Worm (Caenorhabditis elegans) whole organism, L1 larva: ENCODE measurements around the gene C47E12.11.

Experiments used
- Y116A8C.19 ChIP-seq: sonication (generic microtip); optimal IDR thresholded peaks from 2 replicates; lab custom pipeline; 2016; ENCODE audit warnings: missing compliant biosample characterization, missing genetic modification characterization, borderline replicate concordance
- aha-1 ChIP-seq: fragments of 150-350 bp; optimal IDR thresholded peaks from 2 replicates; lab custom pipeline; 2014; ENCODE audit warnings: missing biosample characterization, missing genetic modification characterization
- aly-2 ChIP-seq: fragments of 150-350 bp; optimal IDR thresholded peaks from 2 replicates; lab custom pipeline; 2014; ENCODE audit warnings: missing biosample characterization, missing genetic modification characterization
- ceh-63 ChIP-seq: fragments of 200-800 bp; sonication (Bioruptor generic); optimal IDR thresholded peaks from 2 replicates; lab custom pipeline; 2018; ENCODE audit warnings: mild to moderate bottlenecking, missing genetic modification characterization, missing compliant biosample characterization
- ceh-82 ChIP-seq, 3 experiments: fragments of 150-350 bp in 1 of 3; sonication (generic microtip) in 2 of 3; optimal IDR thresholded peaks; 2 replicates each; lab custom pipeline; 2014 to 2017; ENCODE audit warnings: missing biosample characterization in 3 of 3, missing genetic modification characterization in 3 of 3
- ceh-90 ChIP-seq: sonication (generic microtip); optimal IDR thresholded peaks from 2 replicates; lab custom pipeline; 2016; ENCODE audit warnings: missing genetic modification characterization, missing compliant biosample characterization
- dsc-1 ChIP-seq: sonication (generic microtip); optimal IDR thresholded peaks from 2 replicates; lab custom pipeline; 2016; ENCODE audit warnings: mild to moderate bottlenecking, missing genetic modification characterization, missing compliant biosample characterization
- efl-1 ChIP-seq, 4 experiments: fragments of 150-350 bp; optimal IDR thresholded peaks in 3 of 4; peaks in 1 of 4; 1 replicate in 1 of 4; 2 replicates in 3 of 4; lab custom pipeline; 2014; ENCODE audit warnings: missing biosample characterization in 2 of 4, missing genetic modification characterization in 2 of 4, missing genetic modification reagents in 2 of 4
- efl-3 ChIP-seq: fragments of 200-800 bp; sonication (Bioruptor generic); optimal IDR thresholded peaks from 2 replicates; lab custom pipeline; 2018; ENCODE audit warnings: mild to moderate bottlenecking, missing genetic modification characterization, missing compliant biosample characterization
- fkh-10 ChIP-seq: sonication (generic microtip); optimal IDR thresholded peaks from 2 replicates; lab custom pipeline; 2017; ENCODE audit warnings: missing biosample characterization, missing genetic modification reagents, missing genetic modification characterization
- fos-1 ChIP-seq: fragments of 150-350 bp; optimal IDR thresholded peaks from 2 replicates; lab custom pipeline; 2014; ENCODE audit warnings: missing biosample characterization, missing genetic modification characterization
- hpl-2 ChIP-seq: fragments of 150-350 bp; optimal IDR thresholded peaks from 2 replicates; lab custom pipeline; 2014; ENCODE audit warnings: missing biosample characterization, missing genetic modification reagents, missing genetic modification characterization
- irx-1 ChIP-seq: sonication (generic microtip); optimal IDR thresholded peaks from 2 replicates; lab custom pipeline; 2016; ENCODE audit warnings: missing genetic modification characterization, missing compliant biosample characterization
- jun-1 ChIP-seq: fragments of 150-350 bp; optimal IDR thresholded peaks from 2 replicates; lab custom pipeline; 2014; ENCODE audit warnings: missing biosample characterization, missing genetic modification reagents, missing genetic modification characterization
- lin-14 ChIP-seq: fragments of 200-800 bp; sonication (Bioruptor generic); optimal IDR thresholded peaks from 2 replicates; lab custom pipeline; 2018; ENCODE audit warnings: mild to moderate bottlenecking, missing genetic modification characterization, moderate library complexity, missing compliant biosample characterization
- lin-35 ChIP-seq, 2 experiments: fragments of 150-350 bp; optimal IDR thresholded peaks; 2 replicates each; lab custom pipeline; 2014; ENCODE audit warnings: missing biosample characterization in 2 of 2, missing genetic modification characterization in 2 of 2, missing genetic modification reagents in 2 of 2
- lin-39 ChIP-seq: fragments of 150-350 bp; optimal IDR thresholded peaks from 2 replicates; lab custom pipeline; 2014; ENCODE audit warnings: missing biosample characterization, missing genetic modification reagents, missing genetic modification characterization
- lsy-2 ChIP-seq, 2 experiments: fragments of 150-350 bp; optimal IDR thresholded peaks; 2 replicates each; lab custom pipeline; 2014; ENCODE audit warnings: missing biosample characterization in 2 of 2, missing genetic modification characterization in 2 of 2
- mab-9 ChIP-seq: fragments of 200-800 bp; sonication (Bioruptor generic); IDR thresholded peaks from 2 replicates; pipeline ENCODE4 v1.3.6; 2022; ENCODE audit warnings: missing genetic modification reagents, missing genetic modification characterization, missing compliant biosample characterization
- mdl-1 ChIP-seq, 2 experiments: fragments of 150-350 bp; optimal IDR thresholded peaks; 2 replicates each; lab custom pipeline; 2014 to 2017; ENCODE audit warnings: missing biosample characterization in 2 of 2, missing genetic modification characterization in 2 of 2, inconsistent platforms in 1 of 2
- nhr-12 ChIP-seq: sonication (generic microtip); optimal IDR thresholded peaks from 2 replicates; lab custom pipeline; 2017; ENCODE audit warnings: missing biosample characterization, missing genetic modification characterization
- nhr-19 ChIP-seq: fragments of 200-800 bp; sonication (Bioruptor generic); conservative IDR thresholded peaks from 2 replicates; pipeline ENCODE4 v1.3.6; 2022; ENCODE audit warnings: missing genetic modification characterization, missing compliant biosample characterization
- nhr-20 ChIP-seq: sonication (generic microtip); optimal IDR thresholded peaks from 2 replicates; lab custom pipeline; 2016; ENCODE audit warnings: mild to moderate bottlenecking, missing genetic modification characterization, missing compliant biosample characterization
- nhr-28 ChIP-seq: fragments of 150-350 bp; optimal IDR thresholded peaks from 2 replicates; lab custom pipeline; 2014; ENCODE audit warnings: missing biosample characterization, missing genetic modification characterization
- nhr-47 ChIP-seq: sonication (generic microtip); optimal IDR thresholded peaks from 2 replicates; lab custom pipeline; 2016; ENCODE audit warnings: mild to moderate bottlenecking, missing genetic modification characterization, moderate library complexity, missing compliant biosample characterization
- nhr-71 ChIP-seq: sonication (generic microtip); optimal IDR thresholded peaks from 2 replicates; lab custom pipeline; 2016; ENCODE audit warnings: mild to moderate bottlenecking, missing genetic modification characterization, moderate library complexity, missing compliant biosample characterization
- nhr-85 ChIP-seq: sonication (generic microtip); peaks from one replicate; lab custom pipeline; 2016; ENCODE audit warnings: missing genetic modification characterization, inconsistent platforms, missing compliant biosample characterization
- nhr-90 ChIP-seq: sonication (generic microtip); optimal IDR thresholded peaks from 2 replicates; lab custom pipeline; 2016; ENCODE audit warnings: mild to moderate bottlenecking, missing genetic modification characterization, missing compliant biosample characterization; ENCODE audit not compliant: poor library complexity
- pqm-1 ChIP-seq: sonication (generic microtip); optimal IDR thresholded peaks from 3 replicates; lab custom pipeline; 2017; ENCODE audit warnings: missing biosample characterization, missing genetic modification characterization
- rnt-1 ChIP-seq: sonication (generic microtip); optimal IDR thresholded peaks from 2 replicates; lab custom pipeline; 2016; ENCODE audit warnings: mild to moderate bottlenecking, missing genetic modification characterization, moderate library complexity, missing compliant biosample characterization
- skn-1 ChIP-seq: fragments of 150-350 bp; optimal IDR thresholded peaks from 2 replicates; lab custom pipeline; 2014; ENCODE audit warnings: missing biosample characterization, missing genetic modification characterization
- snpc-4 ChIP-seq: fragments of 150-350 bp; optimal IDR thresholded peaks from 2 replicates; lab custom pipeline; 2014; ENCODE audit warnings: missing biosample characterization, missing genetic modification characterization
- snu-23 ChIP-seq: sonication (generic microtip); optimal IDR thresholded peaks from 2 replicates; lab custom pipeline; 2016; ENCODE audit warnings: missing genetic modification characterization, missing compliant biosample characterization
- sptf-1 ChIP-seq: fragments of 150-350 bp; optimal IDR thresholded peaks from 2 replicates; lab custom pipeline; 2014; ENCODE audit warnings: missing biosample characterization, missing genetic modification characterization
- sup-37 ChIP-seq: fragments of 200-800 bp; sonication (Bioruptor generic); optimal IDR thresholded peaks from 2 replicates; lab custom pipeline; 2018; ENCODE audit warnings: mild to moderate bottlenecking, missing genetic modification characterization, missing compliant biosample characterization
- swsn-7 ChIP-seq: sonication (generic microtip); optimal IDR thresholded peaks from 2 replicates; lab custom pipeline; 2016; ENCODE audit warnings: missing genetic modification characterization, missing compliant biosample characterization
- tbx-2 ChIP-seq: sonication (generic microtip); optimal IDR thresholded peaks from 2 replicates; lab custom pipeline; 2016; ENCODE audit warnings: missing genetic modification characterization, missing compliant biosample characterization
- tlp-1 ChIP-seq: fragments of 150-350 bp; optimal IDR thresholded peaks from 2 replicates; lab custom pipeline; 2014; ENCODE audit warnings: missing biosample characterization, missing genetic modification characterization
- unc-62 ChIP-seq: fragments of 150-350 bp; optimal IDR thresholded peaks from 2 replicates; lab custom pipeline; 2014; ENCODE audit warnings: missing biosample characterization, missing genetic modification reagents, missing genetic modification characterization
- unc-86 ChIP-seq: sonication (generic microtip); optimal IDR thresholded peaks from 2 replicates; lab custom pipeline; 2016; ENCODE audit warnings: missing genetic modification characterization, missing compliant biosample characterization
- unc-98 ChIP-seq: fragments of 200-800 bp; sonication (Bioruptor generic); IDR thresholded peaks from 2 replicates; pipeline ENCODE4 v1.3.6; 2022; ENCODE audit warnings: missing genetic modification characterization, missing compliant biosample characterization
- zip-4 ChIP-seq: fragments of 200-800 bp; sonication (Bioruptor generic); optimal IDR thresholded peaks from 2 replicates; lab custom pipeline; 2018; ENCODE audit warnings: mild to moderate bottlenecking, missing genetic modification characterization, moderate library complexity, missing compliant biosample characterization
- ztf-11 ChIP-seq, 2 experiments: sonication (generic microtip); optimal IDR thresholded peaks; 2 replicates each; lab custom pipeline; 2016 to 2017; ENCODE audit warnings: missing genetic modification characterization in 2 of 2, missing biosample characterization in 1 of 2, missing compliant biosample characterization in 1 of 2

Gene C47E12.11

DNA sequence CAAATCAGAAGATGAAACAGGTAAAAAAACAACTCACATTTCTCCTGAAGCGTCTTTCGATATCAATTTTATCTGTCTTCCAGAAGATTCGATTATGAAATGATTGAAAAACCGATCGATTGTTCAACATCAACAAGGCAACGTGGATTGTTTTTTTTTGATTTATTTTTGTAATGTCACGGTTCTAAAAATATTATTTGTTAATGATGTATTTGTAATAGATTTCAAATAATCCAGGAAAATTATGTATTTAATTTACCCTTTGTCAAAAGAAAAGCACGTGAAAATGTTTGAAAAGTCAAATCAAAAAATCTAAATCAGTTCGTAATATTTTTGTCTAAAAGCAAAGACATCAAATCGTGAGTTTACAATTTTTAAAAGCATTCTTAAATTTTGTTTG, at the start of gene C47E12.11, which contains the start of gene kin-5:
TSS of gene C47E12.11 (plus strand) at position 320 of the 400 bp plus-strand sequence.
TSS of gene kin-5 (minus strand) at position 101 of the 400 bp plus-strand sequence.
- no peak for TF ChIP-seq mab-9
- TF ChIP-seq hpl-2 (GFP tag; lab: Kevin White, UChicago) = no peak
- TF ChIP-seq lsy-2 (tag; optimal IDR thresholded peaks at IDR 0.05; lab: Kevin White, UChicago) = no peak
- TF ChIP-seq nhr-19 (GFP tag; lab: Robert Waterston, UW) = no peak
- TF ChIP-seq fkh-10 (GFP tag; lab: Kevin White, UChicago) = no peak
- TF ChIP-seq aly-2 (tag; lab: Kevin White, UChicago) = no peak
- no peak for TF ChIP-seq skn-1 (tag; lab: Kevin White, UChicago)
- no peak for TF ChIP-seq nhr-12 (tag; lab: Kevin White, UChicago)
- no peak for TF ChIP-seq mdl-1 (tag; optimal IDR thresholded peaks at IDR 0.05; lab: Kevin White, UChicago)
- no peak for TF ChIP-seq nhr-28
- TF ChIP-seq tbx-2 (tag; lab: Kevin White, UChicago) = no peak
- no peak for TF ChIP-seq nhr-90 (tag; lab: Kevin White, UChicago)
- no peak for TF ChIP-seq nhr-47
- TF ChIP-seq lin-35 (GFP tag; optimal IDR thresholded peaks at IDR 0.05; lab: Kevin White, UChicago) = no peak
- TF ChIP-seq aha-1 (tag; lab: Kevin White, UChicago) = no peak
- TF ChIP-seq, all 84 proteins: peak for 0

DNA sequence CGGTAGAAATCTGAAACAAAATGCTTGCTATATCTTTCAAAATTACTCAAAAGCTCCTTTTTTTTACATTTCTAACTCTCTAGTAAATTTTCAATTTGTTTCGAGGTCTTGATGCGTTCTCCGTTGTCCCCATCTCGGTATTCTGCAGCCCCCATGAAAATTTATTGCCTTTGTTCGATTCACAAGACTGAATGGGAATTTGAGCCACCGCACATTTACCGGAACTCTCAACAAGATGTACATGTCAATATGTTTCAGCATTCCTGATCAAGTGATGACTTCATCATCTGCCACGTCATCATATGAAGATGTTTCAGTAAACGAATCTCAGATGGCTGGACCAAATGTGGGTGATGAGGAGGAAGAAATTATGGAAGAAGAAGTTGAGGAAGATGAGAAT, 48.8 kb upstream of the C47E12.11 start:
- TF ChIP-seq skn-1 (tag; lab: Kevin White, UChicago) (no peak), nhr-47 (no peak), lin-14 (no peak), ceh-82 (tag; optimal IDR thresholded peaks at IDR 0.05; lab: Kevin White, UChicago) (no peak)
- TF ChIP-seq, all 84 proteins: peak for 0

DNA sequence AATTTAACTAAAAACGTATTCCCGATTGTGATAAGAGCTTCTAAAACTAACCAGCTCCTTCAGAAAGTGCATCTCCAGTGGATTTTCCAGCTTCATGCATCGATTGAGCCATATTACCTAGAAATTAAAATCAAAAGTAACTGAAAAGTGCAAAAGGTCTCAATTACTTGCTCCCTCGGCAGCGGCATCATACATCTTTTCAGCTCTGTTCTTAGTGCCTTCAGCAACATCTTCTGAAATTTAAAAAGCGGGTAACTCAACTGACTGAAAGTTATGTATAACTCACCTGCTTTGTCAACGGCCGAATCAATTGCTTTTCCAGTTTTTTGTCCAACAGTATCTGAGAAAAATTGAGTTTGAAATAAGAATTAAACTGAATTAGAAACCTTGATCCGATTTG, 44.8 kb upstream of the C47E12.11 start:
- TF ChIP-seq mdl-1 (tag; optimal IDR thresholded peaks at IDR 0.05; lab: Kevin White, UChicago) (no peak), jun-1 (no peak), fos-1 (tag; lab: Kevin White, UChicago) (no peak), efl-1 (optimal IDR thresholded peaks at IDR 0.05; lab: Kevin White, UChicago) (no peak), efl-1 (GFP tag; optimal IDR thresholded peaks at IDR 0.05 in 1 of 2; lab: Kevin White, UChicago) (no peak), pqm-1 (tag; lab: Kevin White, UChicago) (no peak), swsn-7 (no peak), nhr-71 (tag; lab: Kevin White, UChicago) (no peak), snpc-4 (no peak), ceh-63 (GFP tag; lab: Kevin White, UChicago) (no peak), tlp-1 (tag; lab: Kevin White, UChicago) (no peak), nhr-85 (no peak), sup-37 (GFP tag; lab: Kevin White, UChicago) (no peak), zip-4 (GFP tag; lab: Kevin White, UChicago) (no peak), dsc-1 (tag; lab: Kevin White, UChicago) (no peak), nhr-19 (GFP tag; lab: Robert Waterston, UW) (no peak), unc-62 (no peak), irx-1 (tag; lab: Kevin White, UChicago) (no peak)
- TF ChIP-seq, all 84 proteins: peak for 0

DNA sequence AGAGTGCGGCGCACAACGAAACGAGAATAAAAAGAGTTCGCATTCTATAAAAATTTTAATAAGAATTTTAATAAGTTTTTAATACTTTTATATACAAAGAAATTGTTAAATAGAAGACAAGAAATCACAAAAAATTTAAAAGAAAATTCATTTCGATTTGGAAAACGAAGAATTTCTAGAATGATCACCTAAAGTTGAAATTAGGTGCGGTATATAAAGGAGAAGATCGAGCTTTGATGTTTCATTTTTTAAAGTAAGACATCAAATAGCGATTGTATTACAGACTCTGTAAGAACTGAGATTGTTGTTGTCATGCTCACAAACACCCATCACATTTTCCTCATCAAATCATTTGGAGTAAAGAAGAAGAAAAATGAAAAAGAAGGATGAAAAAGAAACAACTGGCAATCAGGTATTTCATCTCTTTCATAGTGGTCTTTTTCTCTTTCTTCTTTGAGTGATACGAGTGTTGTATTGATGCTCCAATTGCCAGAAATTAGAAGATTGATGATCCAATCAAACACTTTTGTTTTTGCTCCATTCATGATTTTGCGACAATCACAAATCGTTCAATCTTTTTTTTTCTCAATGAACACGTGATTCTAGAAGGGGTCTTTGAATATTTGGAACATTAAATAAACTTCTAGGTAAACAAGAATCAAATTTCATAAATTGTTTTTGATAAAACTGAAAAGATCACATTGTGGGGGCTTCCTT, 40.9 kb upstream of the C47E12.11 start, which contains the start of gene dur-1:
TSS of gene dur-1 (minus strand) at position 51 of the 717 bp plus-strand sequence.
- TF ChIP-seq sptf-1 (no peak), snu-23 (GFP tag; lab: Kevin White, UChicago) (peak; percentile 44), rnt-1 (tag; lab: Kevin White, UChicago) (peak; percentile 62), lin-35 (GFP tag; optimal IDR thresholded peaks at IDR 0.05; lab: Kevin White, UChicago) (peak in 1 of 2 experiments; percentile 5), lsy-2 (tag; optimal IDR thresholded peaks at IDR 0.05; lab: Kevin White, UChicago) (peak; percentile 60 to 64), sup-37 (GFP tag; lab: Kevin White, UChicago) (no peak), efl-3 (GFP tag; lab: Kevin White, UChicago) (no peak), ceh-90 (no peak), unc-62 (no peak), efl-1 (optimal IDR thresholded peaks at IDR 0.05; lab: Kevin White, UChicago) (no peak), efl-1 (GFP tag; optimal IDR thresholded peaks at IDR 0.05 in 1 of 2; lab: Kevin White, UChicago) (no peak), nhr-19 (GFP tag; lab: Robert Waterston, UW) (peak; percentile 69), unc-98 (GFP tag; lab: Robert Waterston, UW) (no peak), unc-86 (tag; lab: Kevin White, UChicago) (no peak), nhr-47 (no peak), nhr-71 (tag; lab: Kevin White, UChicago) (peak; percentile 83), ztf-11 (tag; optimal IDR thresholded peaks at IDR 0.05; lab: Kevin White, UChicago) (no peak), nhr-20 (peak; percentile 23), Y116A8C.19 (tag; lab: Kevin White, UChicago) (no peak), lin-39 (tag; lab: Kevin White, UChicago) (peak; percentile 90), lin-14 (peak; percentile 84), irx-1 (tag; lab: Kevin White, UChicago) (no peak), nhr-90 (tag; lab: Kevin White, UChicago) (no peak)
